Worm (Caenorhabditis elegans): ENCODE results near the gene nas-4.

nas-4 gene

ce11 chrIII:6453665-6454064, 38.2 kb upstream of the nas-4 start (continued):
- TF ChIP-seq lir-1 (GFP tag; conservative IDR thresholded peaks at IDR 0.05) (no peak; the same call in 1 of the 2 replicates), ztf-25 (GFP tag; IDR thresholded peaks at IDR 0.05) (no peak), unc-62 (GFP tag; optimal IDR thresholded peaks at IDR 0.05) (no peak), ceh-27 (GFP tag; optimal IDR thresholded peaks at IDR 0.05) (peak; percentile 63), T26A5.8 (tag; optimal IDR thresholded peaks at IDR 0.05) (no peak), gei-17 (GFP tag; optimal IDR thresholded peaks at IDR 0.05) (no peak), aptf-3 (GFP tag; IDR thresholded peaks at IDR 0.05) (no peak), dpl-1 (GFP tag; optimal IDR thresholded peaks at IDR 0.05) (peak; percentile 49), ztf-26 (tag; optimal IDR thresholded peaks at IDR 0.05) (no peak), ztf-18 (tag; optimal IDR thresholded peaks at IDR 0.05) (peak; percentile 94)

DNA sequence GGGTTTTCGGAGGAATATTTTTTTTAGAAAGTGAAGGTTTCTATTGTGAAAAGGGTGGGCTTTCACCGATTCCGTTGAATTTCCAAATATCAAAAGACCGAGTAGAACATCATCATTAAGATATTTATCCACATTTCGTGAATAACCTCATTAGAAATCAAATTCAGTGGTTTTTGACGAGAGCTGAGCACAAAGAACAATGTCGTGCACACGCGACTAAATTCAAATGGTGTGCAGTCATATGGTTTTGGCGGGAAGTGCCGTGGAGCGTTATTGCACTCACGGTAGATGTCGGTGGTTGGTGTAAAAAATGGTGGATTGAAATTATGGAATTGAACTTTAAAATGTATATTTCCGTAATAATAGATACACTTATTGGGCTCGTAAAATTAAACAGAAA, 37.2 kb upstream of the nas-4 start:
- no peak for TF ChIP-seq F52B5.7 (tag; optimal IDR thresholded peaks at IDR 0.05)
- TF ChIP-seq F57C9.4 (tag; optimal IDR thresholded peaks at IDR 0.05), result no peak
- no peak for TF ChIP-seq ZK185.1 (tag; optimal IDR thresholded peaks at IDR 0.05; ENCODE audit: poor library complexity, severe bottlenecking)
- TF ChIP-seq mcd-1 (GFP tag; IDR thresholded peaks at IDR 0.05), result peak; percentile 33; the same call in 1 of the 2 replicates
- no peak for TF ChIP-seq D2030.7 (GFP tag; IDR thresholded peaks at IDR 0.05)
- TF ChIP-seq lin-40 (tag; optimal IDR thresholded peaks at IDR 0.05), result no peak
- TF ChIP-seq hmg-20 (GFP tag; IDR thresholded peaks at IDR 0.05), result no peak
- TF ChIP-seq ztf-26 (tag; optimal IDR thresholded peaks at IDR 0.05), result no peak
- no peak for TF ChIP-seq ceh-79 (tag; optimal IDR thresholded peaks at IDR 0.05)
- TF ChIP-seq nhr-179 (tag; optimal IDR thresholded peaks at IDR 0.05), result no peak
- 0 out of 2 replicates have a peak, but pooled peaks have one; percentile 34 for TF ChIP-seq madf-6 (GFP tag; IDR thresholded peaks at IDR 0.05)
- no peak for TF ChIP-seq lin-35 (GFP tag; optimal IDR thresholded peaks at IDR 0.05)
- TF ChIP-seq ceh-58 (GFP tag; IDR thresholded peaks at IDR 0.05), result no peak
- TF ChIP-seq rec-8 (tag; optimal IDR thresholded peaks at IDR 0.05), result no peak
- peak; percentile 22 for TF ChIP-seq lin-54 (GFP tag; optimal IDR thresholded peaks at IDR 0.05)
- no peak for TF ChIP-seq rcor-1 (GFP tag; IDR thresholded peaks at IDR 0.05)
- no peak for TF ChIP-seq gei-17 (GFP tag; optimal IDR thresholded peaks at IDR 0.05)
- no peak for TF ChIP-seq nfya-1 (tag; optimal IDR thresholded peaks at IDR 0.05; ENCODE audit: borderline replicate concordance, insufficient read depth)
- no peak for TF ChIP-seq snpc-4 (GFP tag; optimal IDR thresholded peaks at IDR 0.05)
- no peak for TF ChIP-seq snpc-4 (tag; optimal IDR thresholded peaks at IDR 0.05)
- no peak for TF ChIP-seq B0019.2 (GFP tag; conservative IDR thresholded peaks at IDR 0.05)
- no peak for TF ChIP-seq Y79H2A.3 (GFP tag; conservative IDR thresholded peaks at IDR 0.05)
- TF ChIP-seq madf-10 (tag; optimal IDR thresholded peaks at IDR 0.05), result no peak
- no peak for TF ChIP-seq F22D6.2 (tag; optimal IDR thresholded peaks at IDR 0.05)
- TF ChIP-seq nfyb-1 (GFP tag; IDR thresholded peaks at IDR 0.05), result no peak
- TF ChIP-seq let-526 (GFP tag; IDR thresholded peaks at IDR 0.05), result no peak

ce11 chrIII:6452278-6452677, 36.8 kb upstream of the nas-4 start, which contains the start of gene set-1:
Gene set-1, minus strand, starts transcription at chrIII:6452378.
- TF ChIP-seq ama-1 (optimal IDR thresholded peaks at IDR 0.05) (no peak), ama-1 (GFP tag; optimal IDR thresholded peaks at IDR 0.05) (no peak), egl-18 (GFP tag; IDR thresholded peaks at IDR 0.05) (no peak), efl-1 (GFP tag; optimal IDR thresholded peaks at IDR 0.05) (no peak), rec-8 (tag; optimal IDR thresholded peaks at IDR 0.05) (no peak), rcor-1 (GFP tag; IDR thresholded peaks at IDR 0.05) (no peak), snpc-3.4 (tag; optimal IDR thresholded peaks at IDR 0.05) (no peak), nhr-90 (tag; optimal IDR thresholded peaks at IDR 0.05) (no peak), ztf-25 (GFP tag; IDR thresholded peaks at IDR 0.05) (no peak), atf-7 (tag; optimal IDR thresholded peaks at IDR 0.05) (no peak), fkh-3 (tag; optimal IDR thresholded peaks at IDR 0.05) (no peak), die-1 (tag; optimal IDR thresholded peaks at IDR 0.05) (no peak)
